Fruit fly (Drosophila melanogaster): ENCODE results near the gene TpnC73F.

The TpnC73F gene

DNA sequence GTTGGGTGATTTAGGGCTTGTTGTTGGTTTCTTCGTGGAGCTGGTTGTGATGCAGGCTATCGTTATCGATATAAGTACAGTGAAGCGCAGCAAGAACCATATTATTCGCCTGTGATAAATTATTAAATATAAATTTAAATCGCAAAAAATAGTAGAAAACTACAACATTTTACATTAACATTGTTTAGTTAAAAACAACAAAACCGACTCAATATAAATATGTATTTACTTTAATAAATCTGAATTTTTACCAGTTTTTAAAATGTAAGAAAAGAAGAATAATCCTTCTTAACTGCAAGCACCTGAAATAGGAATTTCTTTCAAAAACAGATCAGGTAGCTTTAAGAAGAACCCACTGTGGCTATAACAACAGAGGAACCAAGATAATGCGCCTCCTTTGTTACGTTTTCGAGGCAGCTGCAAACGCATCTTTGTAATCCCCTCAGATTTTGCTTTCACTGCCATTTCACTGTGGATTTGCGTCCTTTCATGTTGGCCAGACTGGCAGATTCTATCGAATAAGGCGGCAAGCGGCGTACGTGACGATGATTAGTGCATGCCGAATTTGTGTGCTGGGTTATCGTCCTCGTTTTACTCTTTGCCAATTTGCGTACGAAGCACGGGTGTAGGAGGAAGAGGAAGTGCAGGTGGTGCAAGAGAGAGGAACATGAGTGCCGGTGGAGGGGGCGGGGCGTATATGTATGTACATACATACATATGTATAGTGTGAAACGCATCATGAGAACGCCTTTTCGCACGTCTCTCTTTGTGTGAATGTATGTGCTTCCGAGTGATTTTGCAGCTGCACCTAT lies 35.2 kb upstream of the TpnC73F start (continued):
- no peak for TF ChIP-seq fkh (GFP tag; optimal IDR thresholded peaks at IDR 0.05)
- no peak for TF ChIP-seq dac (GFP tag; optimal IDR thresholded peaks at IDR 0.05)
- peak; percentile 35 for TF ChIP-seq CG3032 (tag; optimal IDR thresholded peaks at IDR 0.05)
- TF ChIP-seq acj6 (GFP tag; optimal IDR thresholded peaks at IDR 0.05), result peak; percentile 38
- TF ChIP-seq eg (GFP tag; IDR thresholded peaks at IDR 0.05), result no peak
- peak; percentile 10 for TF ChIP-seq CG3919 (GFP tag; optimal IDR thresholded peaks at IDR 0.05)
- TF ChIP-seq ss (GFP tag; optimal IDR thresholded peaks at IDR 0.05), result peak in 1 of 2 experiments; percentile 18
- peak; percentile 7 for TF ChIP-seq spab (GFP tag; optimal IDR thresholded peaks at IDR 0.05)
- no peak for TF ChIP-seq Hr38 (GFP tag; optimal IDR thresholded peaks at IDR 0.05)
- TF ChIP-seq Sox102F (GFP tag; optimal IDR thresholded peaks at IDR 0.05), result peak; percentile 34
- TF ChIP-seq CG6792 (GFP tag; optimal IDR thresholded peaks at IDR 0.05), result peak; percentile 32
- no peak for TF ChIP-seq CG16779 (tag; optimal IDR thresholded peaks at IDR 0.05)
- TF ChIP-seq Blimp-1 (GFP tag; optimal IDR thresholded peaks at IDR 0.05), result no peak
- TF ChIP-seq dsx (GFP tag; optimal IDR thresholded peaks at IDR 0.05; ENCODE audit: poor library complexity, severe bottlenecking), result no peak
- peak; percentile 83 for TF ChIP-seq Eip78C (GFP tag)
- peak; percentile 66 for TF ChIP-seq vri (GFP tag; optimal IDR thresholded peaks at IDR 0.05)
- TF ChIP-seq CG7368 (GFP tag; optimal IDR thresholded peaks at IDR 0.05), result no peak
- TF ChIP-seq Gug (GFP tag; IDR thresholded peaks at IDR 0.05), result no peak
- no peak for TF ChIP-seq fd59A (GFP tag; optimal IDR thresholded peaks at IDR 0.05)
- TF ChIP-seq Lpt (GFP tag; optimal IDR thresholded peaks at IDR 0.05), result no peak

dm6 chr3L:17011351-17012016 lies 34.4 kb upstream of the TpnC73F start:
- TF ChIP-seq fkh (GFP tag; optimal IDR thresholded peaks at IDR 0.05), result no peak
- TF ChIP-seq CG6276 (GFP tag; optimal IDR thresholded peaks at IDR 0.05), result peak; percentile 11
- TF ChIP-seq svp (GFP tag), result peak; percentile 93
- TF ChIP-seq CG9139 (GFP tag; optimal IDR thresholded peaks at IDR 0.05), result no peak
- TF ChIP-seq CG3032 (tag; optimal IDR thresholded peaks at IDR 0.05), result no peak
- TF ChIP-seq CG31627 (GFP tag; optimal IDR thresholded peaks at IDR 0.05), result no peak
- peak; percentile 16 for TF ChIP-seq Lpt (GFP tag; optimal IDR thresholded peaks at IDR 0.05)
- TF ChIP-seq Blimp-1 (GFP tag; optimal IDR thresholded peaks at IDR 0.05), result peak; percentile 98
- TF ChIP-seq OdsH (GFP tag; optimal IDR thresholded peaks at IDR 0.05), result no peak
- no peak for TF ChIP-seq CG6808 (GFP tag; optimal IDR thresholded peaks at IDR 0.05)
- no peak for TF ChIP-seq Ets96B (tag; optimal IDR thresholded peaks at IDR 0.05)

dm6 chr3L:17012017-17012719 lies 33.7 kb upstream of the TpnC73F start, which contains the start of gene CG3764:
TSS of gene CG3764 (minus strand) at chr3L:17012565.
- TF ChIP-seq Eip75B (GFP tag; optimal IDR thresholded peaks at IDR 0.05) (peak; percentile 55), CG4318 (GFP tag; optimal IDR thresholded peaks at IDR 0.05) (no peak), CG3919 (GFP tag; optimal IDR thresholded peaks at IDR 0.05) (peak; percentile 75), CG16779 (tag; optimal IDR thresholded peaks at IDR 0.05) (peak; percentile 42), topi (GFP tag; optimal IDR thresholded peaks at IDR 0.05) (peak; percentile 60), Eip93F (GFP tag; optimal IDR thresholded peaks at IDR 0.05) (no peak), Sox102F (GFP tag; optimal IDR thresholded peaks at IDR 0.05) (peak; percentile 49), Hr38 (GFP tag; optimal IDR thresholded peaks at IDR 0.05) (no peak), CG11902 (GFP tag; optimal IDR thresholded peaks at IDR 0.05) (no peak), Smox (GFP tag; optimal IDR thresholded peaks at IDR 0.05) (peak; percentile 34), esn (GFP tag; optimal IDR thresholded peaks at IDR 0.05) (peak; percentile 63), CG8632 (GFP tag; optimal IDR thresholded peaks at IDR 0.05) (peak; percentile 40), pdm3 (GFP tag; optimal IDR thresholded peaks at IDR 0.05) (peak; percentile 52), CG6792 (GFP tag; optimal IDR thresholded peaks at IDR 0.05) (peak; percentile 33), CG32006 (GFP tag; optimal IDR thresholded peaks at IDR 0.05) (peak; percentile 6), Sox14 (GFP tag; optimal IDR thresholded peaks at IDR 0.05) (peak; percentile 68), Sox15 (GFP tag; optimal IDR thresholded peaks at IDR 0.05) (no peak), acj6 (GFP tag; optimal IDR thresholded peaks at IDR 0.05) (peak; percentile 43), Ets96B (tag; optimal IDR thresholded peaks at IDR 0.05) (no peak), CG7368 (GFP tag; optimal IDR thresholded peaks at IDR 0.05) (peak; percentile 51), ss (GFP tag; optimal IDR thresholded peaks at IDR 0.05) (peak; percentile 73 to 78), achi (GFP tag; optimal IDR thresholded peaks at IDR 0.05) (peak; percentile 52), CG6163 (GFP tag; IDR thresholded peaks at IDR 0.05) (peak; percentile 70), dac (GFP tag; optimal IDR thresholded peaks at IDR 0.05) (no peak), OdsH (GFP tag; optimal IDR thresholded peaks at IDR 0.05) (peak; percentile 43), dsx (GFP tag; optimal IDR thresholded peaks at IDR 0.05; ENCODE audit: poor library complexity, severe bottlenecking) (peak; percentile 17), Met (GFP tag; optimal IDR thresholded peaks at IDR 0.05) (peak; percentile 68), spab (GFP tag; optimal IDR thresholded peaks at IDR 0.05) (no peak)

Data from whole organism, prepupa.